Fruit fly (Drosophila melanogaster): ENCODE data around the gene Akh.

The Akh gene

DNA sequence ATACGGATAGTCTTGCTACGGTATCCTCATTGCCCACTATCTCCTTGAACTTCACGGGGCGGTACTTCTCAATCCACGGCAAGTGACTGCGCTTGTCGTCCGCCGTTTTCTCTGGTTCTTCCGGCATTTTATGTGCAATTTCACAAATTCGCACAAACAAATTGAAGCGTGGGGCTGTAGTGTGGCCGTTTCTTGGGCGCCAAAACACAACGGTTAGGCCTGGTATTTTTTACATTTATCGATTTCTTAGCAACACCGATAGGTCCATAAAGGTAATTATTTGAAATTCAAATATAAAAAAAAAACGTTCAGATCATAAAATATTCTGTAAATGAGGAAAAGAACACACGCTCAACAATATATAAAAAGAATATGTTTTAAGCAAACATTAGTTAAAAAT lies 5.4 kb upstream of the Akh start, which contains the start of gene RfC4 (continued):
- TF ChIP-seq CG15514 (GFP tag; optimal IDR thresholded peaks at IDR 0.05) (peak; percentile 21), YL-1 (GFP tag; optimal IDR thresholded peaks at IDR 0.05) (peak; percentile 5), Rx (GFP tag; IDR thresholded peaks at IDR 0.05) (no peak), org-1 (GFP tag; optimal IDR thresholded peaks at IDR 0.05) (no peak), CG14710 (tag; optimal IDR thresholded peaks at IDR 0.05) (peak; percentile 6), fd64A (GFP tag; optimal IDR thresholded peaks at IDR 0.05) (no peak), ERR (GFP tag; optimal IDR thresholded peaks at IDR 0.05) (no peak), unc-4 (GFP tag; IDR thresholded peaks at IDR 0.05; ENCODE audit: partially characterized antibody) (peak; percentile 31), bsh (GFP tag; optimal IDR thresholded peaks at IDR 0.05) (no peak), ara (GFP tag; IDR thresholded peaks at IDR 0.05) (no peak), chm (GFP tag; IDR thresholded peaks at IDR 0.05) (no peak), Dp (GFP tag; optimal IDR thresholded peaks at IDR 0.05) (peak; percentile 88), ash1 (GFP tag; optimal IDR thresholded peaks at IDR 0.05) (no peak), NC2β (GFP tag; optimal IDR thresholded peaks at IDR 0.05) (no peak), CG7745 (tag; optimal IDR thresholded peaks at IDR 0.05) (no peak), CG2875 (GFP tag; optimal IDR thresholded peaks at IDR 0.05) (no peak), MESR4 (GFP tag; optimal IDR thresholded peaks at IDR 0.05) (peak; percentile 27), CG2199 (GFP tag; IDR thresholded peaks at IDR 0.05) (no peak), dm (GFP tag; optimal IDR thresholded peaks at IDR 0.05) (peak; percentile 18), CG10462 (GFP tag; optimal IDR thresholded peaks at IDR 0.05) (no peak), gfzf (GFP tag; optimal IDR thresholded peaks at IDR 0.05) (peak; percentile 69), Mes4 (GFP tag; optimal IDR thresholded peaks at IDR 0.05) (no peak), Sin3A (optimal IDR thresholded peaks at IDR 0.05) (peak; percentile 35), Spps (tag; optimal IDR thresholded peaks at IDR 0.05) (no peak), CG1832 (GFP tag; optimal IDR thresholded peaks at IDR 0.05) (no peak), E2f2 (GFP tag; IDR thresholded peaks at IDR 0.05) (peak; percentile 89), Trl (optimal IDR thresholded peaks at IDR 0.05) (no peak), Trl (GFP tag; optimal IDR thresholded peaks at IDR 0.05) (no peak), ttk (GFP tag; IDR thresholded peaks at IDR 0.05) (no peak), ATbp (GFP tag; optimal IDR thresholded peaks at IDR 0.05) (no peak), pita (GFP tag; optimal IDR thresholded peaks at IDR 0.05) (no peak), CG10979 (tag; optimal IDR thresholded peaks at IDR 0.05) (no peak), CG9727 (GFP tag; optimal IDR thresholded peaks at IDR 0.05) (no peak), br (optimal IDR thresholded peaks at IDR 0.05) (no peak), CG12769 (tag; optimal IDR thresholded peaks at IDR 0.05) (no peak), CG9215 (GFP tag; IDR thresholded peaks at IDR 0.05) (no peak), Bgb (GFP tag; IDR thresholded peaks at IDR 0.05; ENCODE audit: partially characterized antibody) (0 out of 2 replicates have a peak, but pooled peaks have one; percentile 10), pfk (GFP tag; optimal IDR thresholded peaks at IDR 0.05) (no peak), HmgZ (tag; optimal IDR thresholded peaks at IDR 0.05) (peak; percentile 35), CG32532 (GFP tag; IDR thresholded peaks at IDR 0.05) (no peak), HLH3B (GFP tag; IDR thresholded peaks at IDR 0.05) (no peak), stwl (tag; optimal IDR thresholded peaks at IDR 0.05) (peak; percentile 22), ken (GFP tag; IDR thresholded peaks at IDR 0.05) (no peak), CG15601 (tag; optimal IDR thresholded peaks at IDR 0.05) (peak; percentile 2), oc (tag; optimal IDR thresholded peaks at IDR 0.05) (no peak), CG10654 (GFP tag; optimal IDR thresholded peaks at IDR 0.05) (no peak), Myb (GFP tag; optimal IDR thresholded peaks at IDR 0.05) (peak; percentile 93), CG10959 (GFP tag; IDR thresholded peaks at IDR 0.05) (no peak), Asciz (GFP tag; optimal IDR thresholded peaks at IDR 0.05) (no peak), HLH54F (GFP tag; optimal IDR thresholded peaks at IDR 0.05) (no peak), nmo (GFP tag; optimal IDR thresholded peaks at IDR 0.05) (no peak), CkIIα-i1 (GFP tag; IDR thresholded peaks at IDR 0.05) (no peak)

Measured in whole organism, embryonic.